Worm (Caenorhabditis elegans) whole organism, mixed stage, embryonic: ENCODE data around the gene eng-1.
A peak's percentile ranks its signal among the peaks of the same experiment; 100 is the strongest.

Source experiments
- M03D4.4 ChIP-seq: sonication (generic microtip); optimal IDR thresholded peaks from 2 replicates; lab custom pipeline; 2017; ENCODE audit warnings: mild to moderate bottlenecking, missing genetic modification characterization, missing compliant biosample characterization
- bed-3 ChIP-seq: fragments of 200-800 bp; sonication (Bioruptor generic); optimal IDR thresholded peaks from 3 replicates; lab custom pipeline; 2018; ENCODE audit warnings: mild to moderate bottlenecking, missing genetic modification characterization, moderate library complexity, missing compliant biosample characterization
- blmp-1 ChIP-seq: fragments of 150-350 bp; optimal IDR thresholded peaks from 2 replicates; lab custom pipeline; 2014; ENCODE audit warnings: missing biosample characterization, missing genetic modification characterization
- ceh-83 ChIP-seq: fragments of 200-800 bp; sonication (Bioruptor generic); optimal IDR thresholded peaks from 2 replicates; lab custom pipeline; 2018; ENCODE audit warnings: mild to moderate bottlenecking, missing genetic modification characterization, missing compliant biosample characterization
- ces-1 ChIP-seq: fragments of 150-350 bp; optimal IDR thresholded peaks from 2 replicates; lab custom pipeline; 2014; ENCODE audit warnings: missing biosample characterization, missing genetic modification reagents, missing genetic modification characterization
- cnd-1 ChIP-seq: fragments of 200-800 bp; sonication (Bioruptor generic); optimal IDR thresholded peaks from 2 replicates; lab custom pipeline; 2018; ENCODE audit warnings: mild to moderate bottlenecking, missing genetic modification characterization, missing compliant biosample characterization
- elt-1 ChIP-seq: sonication (generic microtip); optimal IDR thresholded peaks from 2 replicates; lab custom pipeline; 2017; ENCODE audit warnings: missing genetic modification characterization, mild to moderate bottlenecking, missing compliant biosample characterization, antibody characterized with exemption, moderate library complexity, borderline replicate concordance; ENCODE audit not compliant: insufficient read depth
- elt-3 ChIP-seq: fragments of 150-350 bp; optimal IDR thresholded peaks from 2 replicates; lab custom pipeline; 2014; ENCODE audit warnings: missing biosample characterization, missing genetic modification characterization
- flh-1 ChIP-seq: fragments of 200-800 bp; sonication (Bioruptor generic); optimal IDR thresholded peaks from 2 replicates; lab custom pipeline; 2018; ENCODE audit warnings: mild to moderate bottlenecking, missing genetic modification characterization, moderate library complexity, missing compliant biosample characterization
- hlh-1 ChIP-seq: fragments of 150-350 bp; optimal IDR thresholded peaks from 2 replicates; lab custom pipeline; 2014; ENCODE audit warnings: missing biosample characterization, missing genetic modification reagents, missing genetic modification characterization
- lin-32 ChIP-seq: fragments of 200-800 bp; sonication (Bioruptor generic); optimal IDR thresholded peaks from 2 replicates; lab custom pipeline; 2018; ENCODE audit warnings: mild to moderate bottlenecking, missing genetic modification characterization, missing compliant biosample characterization
- lsy-2 ChIP-seq: fragments of 150-350 bp; optimal IDR thresholded peaks from 2 replicates; lab custom pipeline; 2014; ENCODE audit warnings: missing biosample characterization, missing genetic modification characterization
- mab-5 ChIP-seq: fragments of 150-350 bp; optimal IDR thresholded peaks from 2 replicates; lab custom pipeline; 2014; ENCODE audit warnings: missing biosample characterization, missing genetic modification characterization
- mep-1 ChIP-seq: fragments of 150-350 bp; optimal IDR thresholded peaks from 2 replicates; lab custom pipeline; 2017; ENCODE audit warnings: missing biosample characterization, missing genetic modification reagents, missing genetic modification characterization, inconsistent platforms
- mls-2 ChIP-seq: sonication (generic microtip); optimal IDR thresholded peaks from 2 replicates; lab custom pipeline; 2016; ENCODE audit warnings: mild to moderate bottlenecking, missing genetic modification characterization, moderate library complexity, missing compliant biosample characterization
- nhr-12 ChIP-seq: fragments of 150-350 bp; optimal IDR thresholded peaks from 2 replicates; lab custom pipeline; 2014; ENCODE audit warnings: missing biosample characterization, missing genetic modification characterization
- nhr-2 ChIP-seq: fragments of 150-350 bp; optimal IDR thresholded peaks from 2 replicates; lab custom pipeline; 2014; ENCODE audit warnings: missing biosample characterization, missing genetic modification characterization
- nhr-237 ChIP-seq: fragments of 150-350 bp; optimal IDR thresholded peaks from 2 replicates; lab custom pipeline; 2014; ENCODE audit warnings: missing biosample characterization, missing genetic modification characterization
- sem-2 ChIP-seq: fragments of 200-800 bp; sonication (Bioruptor generic); optimal IDR thresholded peaks from 2 replicates; lab custom pipeline; 2018; ENCODE audit warnings: mild to moderate bottlenecking, missing genetic modification characterization, missing compliant biosample characterization
- snpc-4 ChIP-seq: fragments of 150-350 bp; optimal IDR thresholded peaks from 2 replicates; lab custom pipeline; 2014; ENCODE audit warnings: missing biosample characterization, missing genetic modification characterization
- sptf-1 ChIP-seq: sonication (generic microtip); optimal IDR thresholded peaks from 2 replicates; lab custom pipeline; 2017; ENCODE audit warnings: mild to moderate bottlenecking, missing genetic modification characterization, moderate library complexity, missing compliant biosample characterization
- tbx-8 ChIP-seq: fragments of 200-800 bp; sonication (Bioruptor generic); optimal IDR thresholded peaks from 2 replicates; lab custom pipeline; 2018; ENCODE audit warnings: mild to moderate bottlenecking, missing genetic modification characterization, moderate library complexity, missing compliant biosample characterization
- unc-120 ChIP-seq: sonication (generic microtip); optimal IDR thresholded peaks from 2 replicates; lab custom pipeline; 2017; ENCODE audit warnings: missing genetic modification characterization, missing compliant biosample characterization; ENCODE audit not compliant: poor library complexity, severe bottlenecking
- unc-39 ChIP-seq: fragments of 150-350 bp; optimal IDR thresholded peaks from 2 replicates; lab custom pipeline; 2014; ENCODE audit warnings: missing biosample characterization, missing genetic modification characterization
- zip-8 ChIP-seq: fragments of 150-350 bp; optimal IDR thresholded peaks from 2 replicates; lab custom pipeline; 2014; ENCODE audit warnings: missing biosample characterization, missing genetic modification characterization
- ztf-11 ChIP-seq: fragments of 150-350 bp; optimal IDR thresholded peaks from 2 replicates; lab custom pipeline; 2014; ENCODE audit warnings: missing biosample characterization, missing genetic modification characterization

The eng-1 gene

DNA sequence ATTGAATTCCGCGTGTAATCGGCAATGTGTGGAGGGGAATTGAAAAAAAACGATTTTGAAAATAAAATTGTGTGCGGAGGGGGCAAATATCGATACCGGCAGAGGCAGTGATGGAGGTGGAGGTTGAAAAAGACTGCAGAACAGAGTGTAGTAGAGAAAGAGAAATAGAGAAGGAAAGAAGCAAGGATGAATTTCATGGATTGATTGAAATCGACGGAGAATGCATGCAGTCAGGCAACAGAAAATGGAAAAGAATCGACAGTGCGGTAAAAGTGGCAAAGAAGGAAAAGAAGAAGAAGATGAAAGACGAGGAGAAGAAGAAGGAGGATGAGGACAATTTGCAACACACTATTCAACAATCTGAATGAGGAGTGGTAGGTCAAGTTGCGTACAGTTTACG lies 31.5 kb downstream of the eng-1 start, which contains the start of gene W04D12.1:
Gene W04D12.1, plus strand, starts transcription at position 111 of the 400 bp plus-strand sequence.
- TF ChIP-seq nhr-237 (peak; percentile 27), sptf-1 (peak; percentile 21), flh-1 (GFP tag; lab: Kevin White, UChicago) (no peak)
- TF ChIP-seq, all 35 proteins: peak for 2

DNA sequence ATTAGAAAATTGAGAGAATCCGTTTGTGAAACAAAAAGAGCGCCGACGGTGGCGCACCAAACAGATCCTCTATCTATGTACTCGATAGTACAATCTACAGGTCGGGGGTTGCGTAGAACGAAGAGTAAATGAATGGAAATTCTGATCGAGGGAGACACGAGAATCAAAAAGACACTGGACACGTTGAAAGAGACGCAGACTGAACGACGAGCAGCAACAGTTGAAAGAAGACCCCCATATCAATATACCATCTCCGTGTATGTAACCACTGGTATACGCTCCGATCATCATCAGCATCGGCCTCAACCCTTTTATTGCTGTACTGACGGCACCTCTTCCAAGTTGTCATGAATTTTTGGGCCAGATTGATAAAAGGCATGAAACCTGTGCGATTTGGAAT lies 32.0 kb downstream of the eng-1 start:
- no peak for TF ChIP-seq nhr-2
- no peak for TF ChIP-seq unc-120 (tag; lab: Kevin White, UChicago)
- peak; percentile 6 for TF ChIP-seq elt-1
- TF ChIP-seq flh-1 (GFP tag; lab: Kevin White, UChicago) = no peak

DNA sequence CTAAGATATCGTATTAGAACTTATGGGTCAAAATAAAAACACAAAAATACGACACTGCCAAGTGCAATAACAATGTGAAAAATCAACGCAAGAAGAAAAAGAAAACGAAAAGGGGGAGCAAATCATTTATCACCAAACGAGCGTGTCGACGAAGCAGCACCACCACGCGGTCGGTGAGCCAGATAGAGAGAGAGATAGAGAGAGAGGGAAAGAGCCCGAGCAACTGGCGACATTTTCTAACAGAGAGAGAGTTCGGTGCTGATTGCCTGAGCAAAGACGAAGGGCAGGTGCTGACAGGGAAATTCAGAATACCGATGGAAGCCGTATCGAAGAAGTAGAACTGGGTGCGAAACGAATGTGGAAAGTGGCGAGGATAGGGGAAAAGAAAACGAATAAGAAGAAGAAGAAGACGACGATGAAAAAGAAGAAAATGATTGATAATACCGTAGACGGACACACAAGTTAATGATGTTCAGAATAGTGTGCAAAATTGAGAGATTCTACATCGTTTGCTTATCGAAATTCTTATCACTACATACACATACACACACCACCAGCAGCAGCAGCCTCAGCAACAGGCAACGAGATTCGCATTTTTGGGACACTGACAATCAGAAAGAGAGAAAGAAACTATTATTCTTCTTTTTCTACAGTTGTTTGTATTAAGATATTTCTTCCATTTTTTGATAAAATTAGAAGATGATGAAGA lies 33.0 kb downstream of the eng-1 start:
- TF ChIP-seq elt-3 (tag; lab: Kevin White, UChicago) (peak; percentile 10), snpc-4 (tag; lab: Kevin White, UChicago) (no peak), hlh-1 (tag; lab: Kevin White, UChicago) (peak; percentile 88), unc-120 (tag; lab: Kevin White, UChicago) (peak; percentile 53), mep-1 (tag; lab: Kevin White, UChicago) (no peak)

DNA sequence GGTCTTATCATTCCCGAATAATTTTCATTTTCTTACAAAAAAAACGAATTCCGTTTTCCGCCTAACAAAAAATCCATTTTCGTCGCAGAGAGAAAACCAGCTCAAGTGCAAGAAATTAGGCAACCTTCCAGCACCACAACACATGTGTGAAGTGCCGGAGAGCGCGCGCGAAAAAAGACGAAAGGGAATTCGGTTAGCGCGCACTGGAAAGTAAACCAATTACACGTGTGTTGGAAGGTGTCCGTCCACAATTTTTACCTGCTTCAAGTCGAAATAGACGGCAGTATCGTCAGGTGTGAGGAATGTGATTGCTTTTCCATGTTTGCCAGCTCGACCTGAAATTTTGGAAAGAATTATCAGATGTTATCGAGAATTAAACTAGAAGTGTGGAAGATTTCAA lies 33.6 kb downstream of the eng-1 start:
- peak; percentile 54 for TF ChIP-seq ces-1 (GFP tag; lab: Kevin White, UChicago)
- TF ChIP-seq M03D4.4 (tag; lab: Kevin White, UChicago) = no peak

DNA sequence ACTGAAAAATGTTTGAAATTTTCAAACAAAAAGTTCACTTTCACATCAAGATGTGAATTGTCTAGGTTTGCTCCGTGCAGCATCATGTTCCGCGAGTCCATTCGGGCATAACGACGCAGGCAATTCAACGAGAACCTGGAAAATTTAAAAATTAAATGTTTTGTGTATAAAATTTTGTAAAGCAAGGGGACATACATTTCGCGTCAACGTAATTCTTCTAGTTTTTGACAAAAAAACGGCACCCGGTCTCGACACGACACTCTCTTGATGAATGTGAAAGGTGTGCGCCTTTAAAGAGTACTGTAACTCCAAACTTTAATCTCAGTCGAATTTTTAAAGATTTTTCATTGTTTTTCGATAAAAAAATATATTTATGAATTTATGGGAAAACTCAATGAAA lies 34.2 kb downstream of the eng-1 start, which contains the start of gene R12B2.6:
Gene R12B2.6, minus strand, starts transcription at position 101 of the 400 bp plus-strand sequence.
- TF ChIP-seq mls-2 (tag; lab: Kevin White, UChicago) (no peak), elt-3 (tag; lab: Kevin White, UChicago) (no peak), cnd-1 (no peak), ztf-11 (tag; lab: Kevin White, UChicago) (no peak), zip-8 (tag; lab: Kevin White, UChicago) (no peak), mep-1 (tag; lab: Kevin White, UChicago) (no peak), ceh-83 (GFP tag; lab: Kevin White, UChicago) (no peak), nhr-2 (no peak), tbx-8 (no peak), M03D4.4 (tag; lab: Kevin White, UChicago) (no peak), sem-2 (GFP tag; lab: Kevin White, UChicago) (no peak)

DNA sequence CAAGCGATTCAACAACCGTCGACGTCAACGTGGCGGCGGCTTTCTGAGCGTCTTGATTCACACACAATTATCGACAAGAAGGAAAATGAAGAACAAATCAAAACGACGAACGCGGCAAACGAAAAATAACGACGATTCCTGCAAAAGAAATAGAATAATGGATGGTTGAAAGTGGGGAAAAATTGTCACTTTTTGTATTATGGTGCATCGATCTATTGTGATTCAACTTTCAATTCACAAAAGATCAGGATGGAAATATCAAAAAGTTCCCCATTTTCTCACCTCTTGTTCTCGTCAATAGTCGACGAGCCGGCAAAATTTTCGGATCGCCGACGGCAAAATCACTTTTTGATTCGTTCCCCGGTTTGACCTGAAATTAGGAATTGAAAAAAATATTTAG lies 34.9 kb downstream of the eng-1 start, which contains the start of the genes R12B2.13 and mdt-15:
Gene R12B2.13, minus strand, starts transcription at position 101 of the 400 bp plus-strand sequence.
Gene mdt-15, minus strand, starts transcription at position 376 of the 400 bp plus-strand sequence.
- TF ChIP-seq unc-39 (tag; lab: Kevin White, UChicago) = no peak
- no peak for TF ChIP-seq M03D4.4 (tag; lab: Kevin White, UChicago)
- TF ChIP-seq bed-3 (GFP tag; lab: Kevin White, UChicago) = no peak
- TF ChIP-seq elt-1 = no peak
- no peak for TF ChIP-seq mab-5
- no peak for TF ChIP-seq nhr-12 (tag; lab: Kevin White, UChicago)
- TF ChIP-seq hlh-1 (tag; lab: Kevin White, UChicago) = no peak
- TF ChIP-seq mls-2 (tag; lab: Kevin White, UChicago) = no peak
- no peak for TF ChIP-seq ces-1 (GFP tag; lab: Kevin White, UChicago)
- no peak for TF ChIP-seq ztf-11 (tag; lab: Kevin White, UChicago)
- TF ChIP-seq lsy-2 (tag; lab: Kevin White, UChicago) = no peak
- TF ChIP-seq nhr-2 = no peak
- no peak for TF ChIP-seq blmp-1 (tag; lab: Kevin White, UChicago)
- no peak for TF ChIP-seq snpc-4 (tag; lab: Kevin White, UChicago)
- TF ChIP-seq sptf-1 = no peak
- no peak for TF ChIP-seq tbx-8
- no peak for TF ChIP-seq lin-32 (GFP tag; lab: Kevin White, UChicago)
- TF ChIP-seq cnd-1 = no peak

DNA sequence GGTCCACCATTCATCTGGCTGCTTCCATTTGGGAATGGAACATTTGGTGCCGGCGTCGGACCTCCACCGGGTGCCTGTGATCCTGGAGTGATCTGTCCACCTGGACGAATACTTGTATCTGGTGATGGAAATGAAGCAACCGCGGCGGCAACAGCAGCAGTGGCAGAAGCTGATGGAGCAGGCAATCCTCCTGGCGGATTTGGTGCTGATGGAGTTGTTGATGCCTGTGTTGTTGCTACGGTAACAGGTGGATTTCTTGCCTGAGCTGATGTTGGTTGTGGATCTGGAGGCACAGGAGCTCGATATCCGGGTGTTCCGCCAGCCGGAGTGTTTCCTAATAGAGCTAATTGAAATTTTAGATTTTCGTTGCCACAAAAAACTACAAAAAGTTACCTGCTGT lies 35.9 kb downstream of the eng-1 start:
- TF ChIP-seq hlh-1 (tag; lab: Kevin White, UChicago) = no peak
- no peak for TF ChIP-seq bed-3 (GFP tag; lab: Kevin White, UChicago)
- TF ChIP-seq blmp-1 (tag; lab: Kevin White, UChicago) = no peak
- TF ChIP-seq mls-2 (tag; lab: Kevin White, UChicago) = no peak
